Worm (Caenorhabditis elegans) whole organism, L4/young adult: Measurements from ENCODE around the gene F14H8.2.

Experiments used
- dao-5 ChIP-seq: sonication (generic microtip); optimal IDR thresholded peaks from 2 replicates; lab custom pipeline; 2016; ENCODE audit warnings: missing genotype, missing genetic modification characterization, moderate library complexity, missing compliant biosample characterization
- him-1 ChIP-seq: sonication (generic microtip); optimal IDR thresholded peaks from 2 replicates; lab custom pipeline; 2016; ENCODE audit warnings: missing genotype, missing genetic modification reagents, missing genetic modification characterization, missing compliant biosample characterization

DNA sequence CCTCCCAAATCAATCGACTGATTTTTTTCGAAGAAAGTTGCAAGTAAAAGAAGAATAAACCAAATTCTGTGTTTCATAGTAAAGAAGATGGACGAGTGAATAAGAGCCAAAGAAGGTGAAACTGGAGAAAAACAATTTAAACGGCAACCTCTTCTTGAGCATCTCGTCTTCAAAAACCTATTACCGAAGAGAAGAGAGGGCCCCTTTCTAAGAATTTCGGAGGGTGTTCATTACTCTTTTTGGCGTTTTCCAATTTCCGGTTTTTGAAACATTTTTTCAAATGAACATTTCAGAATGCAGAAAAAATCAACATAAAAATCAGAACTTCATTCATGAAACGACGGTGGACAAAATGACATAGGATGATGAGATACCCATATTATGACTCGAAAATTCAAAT lies 8.6 kb downstream of the F14H8.2 start, which contains the start of gene nmr-2:
- TF ChIP-seq him-1 (no peak), dao-5 (tag; lab: Kevin White, UChicago) (no peak)
